5 worm cellular contexts compared by ENCODE assay signal in the genomic region with DNA sequence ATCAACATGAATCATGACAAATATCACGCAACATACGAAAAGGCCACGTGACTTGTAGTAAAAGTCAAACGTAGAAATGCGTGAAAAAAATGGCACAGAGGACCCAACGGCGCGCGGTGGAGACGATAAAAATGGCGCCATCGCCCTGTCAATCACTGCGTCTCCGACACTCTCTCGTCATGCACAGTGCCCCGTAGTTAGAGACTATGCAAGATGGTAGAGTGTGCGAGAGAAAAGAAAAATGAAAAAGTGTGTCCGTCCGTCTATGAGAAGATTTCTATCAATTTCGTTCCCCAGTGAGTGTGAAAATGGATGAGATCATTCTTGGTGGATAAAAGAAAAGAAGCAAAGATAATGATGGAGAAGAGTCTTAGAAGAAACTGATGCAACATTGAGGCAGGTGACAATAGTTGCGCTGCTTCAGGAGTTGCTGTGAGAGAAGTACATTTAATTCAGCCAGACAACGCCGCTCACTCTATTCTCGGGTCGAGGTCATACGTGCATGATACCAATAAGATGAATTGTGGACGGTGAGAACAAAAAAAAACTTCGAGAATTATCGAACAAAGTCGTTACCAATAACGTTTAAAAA.
TF ChIP-seq lines count a peak whose summit lies in the region.

No protein-coding gene starts in this region.

TF ChIP-seq in whole organism, L1 larva, 84 proteins besides CTCF, POLR2A, EP300 and RAD21 (continued from another document and continues in another):
- TF ChIP-seq C04F5.9 (tag; optimal IDR thresholded peaks at IDR 0.05; lab: Kevin White, UChicago), result no peak
- no peak for TF ChIP-seq sptf-1 (tag; optimal IDR thresholded peaks at IDR 0.05; lab: Kevin White, UChicago)
- peak; percentile 61 for TF ChIP-seq elt-2 (tag; optimal IDR thresholded peaks at IDR 0.05; lab: Kevin White, UChicago)
- peak; percentile 22 for TF ChIP-seq lin-39 (tag; optimal IDR thresholded peaks at IDR 0.05; lab: Kevin White, UChicago)
- no peak for TF ChIP-seq lin-15B (tag; optimal IDR thresholded peaks at IDR 0.05; lab: Kevin White, UChicago)
- no peak for TF ChIP-seq mab-9 (GFP tag; IDR thresholded peaks at IDR 0.05; lab: Robert Waterston, UW)
- no peak for TF ChIP-seq hpl-2 (GFP tag; optimal IDR thresholded peaks at IDR 0.05; lab: Kevin White, UChicago)
- TF ChIP-seq lin-35 (GFP tag; optimal IDR thresholded peaks at IDR 0.05; lab: Kevin White, UChicago), result peak; percentile 25 to 73
- no peak for TF ChIP-seq nhr-84 (tag; optimal IDR thresholded peaks at IDR 0.05; lab: Kevin White, UChicago)
- peak; percentile 81 for TF ChIP-seq mep-1 (tag; optimal IDR thresholded peaks at IDR 0.05; lab: Kevin White, UChicago)
- TF ChIP-seq nhr-19 (GFP tag; conservative IDR thresholded peaks at IDR 0.05; lab: Robert Waterston, UW), result peak; percentile 67
- peak; percentile 57 for TF ChIP-seq skn-1 (tag; optimal IDR thresholded peaks at IDR 0.05; lab: Kevin White, UChicago)
- no peak for TF ChIP-seq fos-1 (tag; optimal IDR thresholded peaks at IDR 0.05; lab: Kevin White, UChicago)
- no peak for TF ChIP-seq aly-2 (tag; optimal IDR thresholded peaks at IDR 0.05; lab: Kevin White, UChicago)
- TF ChIP-seq nhr-77 (tag; optimal IDR thresholded peaks at IDR 0.05; lab: Kevin White, UChicago), result peak; percentile 11
- TF ChIP-seq C16A3.4 (tag; optimal IDR thresholded peaks at IDR 0.05; lab: Kevin White, UChicago), result peak; percentile 10
- TF ChIP-seq snpc-4 (tag; optimal IDR thresholded peaks at IDR 0.05; lab: Kevin White, UChicago), result peak; percentile 25
- TF ChIP-seq Y116A8C.19 (tag; optimal IDR thresholded peaks at IDR 0.05; lab: Kevin White, UChicago; ENCODE audit: borderline replicate concordance), result no peak
- no peak for TF ChIP-seq nhr-76 (tag; optimal IDR thresholded peaks at IDR 0.05; lab: Kevin White, UChicago)
- no peak for TF ChIP-seq pax-3 (tag; optimal IDR thresholded peaks at IDR 0.05; lab: Kevin White, UChicago)
- TF ChIP-seq ceh-90 (tag; optimal IDR thresholded peaks at IDR 0.05; lab: Kevin White, UChicago), result no peak
- no peak for TF ChIP-seq ceh-8 (GFP tag; optimal IDR thresholded peaks at IDR 0.05; lab: Kevin White, UChicago)
- peak; percentile 69 for TF ChIP-seq rnt-1 (tag; optimal IDR thresholded peaks at IDR 0.05; lab: Kevin White, UChicago)
- no peak for TF ChIP-seq sup-37 (GFP tag; optimal IDR thresholded peaks at IDR 0.05; lab: Kevin White, UChicago)
- TF ChIP-seq nhr-28 (tag; optimal IDR thresholded peaks at IDR 0.05; lab: Kevin White, UChicago), result no peak
- no peak for TF ChIP-seq unc-86 (tag; optimal IDR thresholded peaks at IDR 0.05; lab: Kevin White, UChicago)

TF ChIP-seq in whole organism, L2 larva, 48 proteins besides CTCF, POLR2A, EP300 and RAD21 (continued from another document and continues in another):
- TF ChIP-seq crh-2 (tag; optimal IDR thresholded peaks at IDR 0.05; lab: Kevin White, UChicago) (peak; percentile 55), elt-3 (tag; optimal IDR thresholded peaks at IDR 0.05; lab: Kevin White, UChicago) (no peak), aly-2 (tag; optimal IDR thresholded peaks at IDR 0.05; lab: Kevin White, UChicago) (no peak), unc-39 (tag; optimal IDR thresholded peaks at IDR 0.05; lab: Kevin White, UChicago) (no peak), nhr-11 (tag; optimal IDR thresholded peaks at IDR 0.05; lab: Kevin White, UChicago) (no peak), fos-1 (tag; optimal IDR thresholded peaks at IDR 0.05; lab: Kevin White, UChicago) (peak; percentile 80), egl-27 (tag; optimal IDR thresholded peaks at IDR 0.05; lab: Kevin White, UChicago) (peak; percentile 35), nhr-21 (tag; optimal IDR thresholded peaks at IDR 0.05; lab: Kevin White, UChicago) (peak; percentile 73), unc-55 (GFP tag; optimal IDR thresholded peaks at IDR 0.05; lab: Kevin White, UChicago) (peak; percentile 33), skn-1 (tag; optimal IDR thresholded peaks at IDR 0.05; lab: Kevin White, UChicago) (no peak), nhr-129 (tag; optimal IDR thresholded peaks at IDR 0.05; lab: Kevin White, UChicago) (peak; percentile 95), lin-11 (tag; optimal IDR thresholded peaks at IDR 0.05; lab: Kevin White, UChicago) (no peak), nhr-237 (tag; optimal IDR thresholded peaks at IDR 0.05; lab: Kevin White, UChicago) (no peak), dmd-4 (tag; optimal IDR thresholded peaks at IDR 0.05; lab: Kevin White, UChicago) (no peak), F13H6.1 (tag; optimal IDR thresholded peaks at IDR 0.05; lab: Kevin White, UChicago) (peak; percentile 78), R02D3.7 (tag; optimal IDR thresholded peaks at IDR 0.05; lab: Kevin White, UChicago) (no peak), unc-62 (GFP tag; optimal IDR thresholded peaks at IDR 0.05; lab: Kevin White, UChicago) (no peak), nhr-23 (tag; optimal IDR thresholded peaks at IDR 0.05; lab: Kevin White, UChicago) (no peak), C34F6.9 (tag; optimal IDR thresholded peaks at IDR 0.05; lab: Kevin White, UChicago) (peak; percentile 63), sem-4 (tag; optimal IDR thresholded peaks at IDR 0.05; lab: Kevin White, UChicago) (peak; percentile 72), ceh-16 (tag; optimal IDR thresholded peaks at IDR 0.05; lab: Kevin White, UChicago) (no peak), ztf-4 (tag; optimal IDR thresholded peaks at IDR 0.05; lab: Kevin White, UChicago) (peak; percentile 73), nhr-25 (tag; optimal IDR thresholded peaks at IDR 0.05; lab: Kevin White, UChicago) (peak; percentile 80), ztf-11 (tag; optimal IDR thresholded peaks at IDR 0.05; lab: Kevin White, UChicago) (no peak), sma-3 (GFP tag; optimal IDR thresholded peaks at IDR 0.05; lab: Kevin White, UChicago) (peak; percentile 81), ztf-1 (GFP tag; conservative IDR thresholded peaks at IDR 0.05; lab: Robert Waterston, UW) (no peak), peb-1 (tag; optimal IDR thresholded peaks at IDR 0.05; lab: Kevin White, UChicago) (no peak)

TF ChIP-seq in whole organism, L3 larva, 47 proteins besides CTCF, POLR2A, EP300 and RAD21 (continued from another document and continues in another):
- peak; percentile 68 for TF ChIP-seq elt-2 (tag; optimal IDR thresholded peaks at IDR 0.05; lab: Kevin White, UChicago)
- TF ChIP-seq ceh-9 (tag; optimal IDR thresholded peaks at IDR 0.05; lab: Kevin White, UChicago), result no peak
- peak; percentile 52 for TF ChIP-seq ama-1 (optimal IDR thresholded peaks at IDR 0.05; lab: Kevin White, UChicago)
- TF ChIP-seq nhr-67 (tag; optimal IDR thresholded peaks at IDR 0.05; lab: Kevin White, UChicago), result no peak
- TF ChIP-seq aly-2 (tag; optimal IDR thresholded peaks at IDR 0.05; lab: Kevin White, UChicago), result no peak
- peak; percentile 12 for TF ChIP-seq snpc-4 (tag; optimal IDR thresholded peaks at IDR 0.05; lab: Kevin White, UChicago)
- TF ChIP-seq nhr-237 (tag; optimal IDR thresholded peaks at IDR 0.05; lab: Kevin White, UChicago), result no peak
- no peak for TF ChIP-seq eor-1 (tag; optimal IDR thresholded peaks at IDR 0.05; lab: Kevin White, UChicago)
- no peak for TF ChIP-seq egl-27 (tag; optimal IDR thresholded peaks at IDR 0.05; lab: Kevin White, UChicago)
- TF ChIP-seq nhr-23 (tag; optimal IDR thresholded peaks at IDR 0.05; lab: Kevin White, UChicago), result peak; percentile 31
- peak; percentile 17 for TF ChIP-seq R02D3.7 (tag; optimal IDR thresholded peaks at IDR 0.05; lab: Kevin White, UChicago)
- TF ChIP-seq nhr-25 (tag; optimal IDR thresholded peaks at IDR 0.05; lab: Kevin White, UChicago), result peak; percentile 79
- TF ChIP-seq egl-5 (tag; optimal IDR thresholded peaks at IDR 0.05; lab: Kevin White, UChicago), result no peak
- TF ChIP-seq elt-3 (tag; optimal IDR thresholded peaks at IDR 0.05; lab: Kevin White, UChicago), result peak in 1 of 3 experiments; percentile 47
- no peak for TF ChIP-seq ceh-82 (tag; optimal IDR thresholded peaks at IDR 0.05; lab: Kevin White, UChicago)
- no peak for TF ChIP-seq ZK546.5 (tag; optimal IDR thresholded peaks at IDR 0.05; lab: Kevin White, UChicago)
- no peak for TF ChIP-seq lsy-12 (tag; optimal IDR thresholded peaks at IDR 0.05; lab: Kevin White, UChicago)
- TF ChIP-seq nhr-11 (tag; optimal IDR thresholded peaks at IDR 0.05; lab: Kevin White, UChicago), result peak; percentile 47
- no peak for TF ChIP-seq fkh-10 (GFP tag; optimal IDR thresholded peaks at IDR 0.05; lab: Kevin White, UChicago)
- TF ChIP-seq nfya-1 (tag; optimal IDR thresholded peaks at IDR 0.05; lab: Kevin White, UChicago; ENCODE audit: insufficient read depth), result peak; percentile 23
- TF ChIP-seq fos-1 (tag; optimal IDR thresholded peaks at IDR 0.05; lab: Kevin White, UChicago), result peak; percentile 34
- no peak for TF ChIP-seq mml-1 (tag; optimal IDR thresholded peaks at IDR 0.05; lab: Kevin White, UChicago)
- no peak for TF ChIP-seq zag-1 (tag; optimal IDR thresholded peaks at IDR 0.05; lab: Kevin White, UChicago)
- no peak for TF ChIP-seq daf-12 (tag; optimal IDR thresholded peaks at IDR 0.05; lab: Kevin White, UChicago)
- TF ChIP-seq lin-39 (tag; optimal IDR thresholded peaks at IDR 0.05; lab: Kevin White, UChicago), result no peak
- no peak for TF ChIP-seq jun-1 (tag; optimal IDR thresholded peaks at IDR 0.05; lab: Kevin White, UChicago)
- no peak for TF ChIP-seq nhr-12 (tag; optimal IDR thresholded peaks at IDR 0.05; lab: Kevin White, UChicago)
- no peak for TF ChIP-seq ztf-11 (tag; optimal IDR thresholded peaks at IDR 0.05; lab: Kevin White, UChicago)

TF ChIP-seq in whole organism, L4 larva, 104 proteins besides CTCF, POLR2A, EP300 and RAD21 (continued from another document and continues in another):
- TF ChIP-seq nhr-10 (tag; optimal IDR thresholded peaks at IDR 0.05; lab: Kevin White, UChicago), result peak; percentile 79
- TF ChIP-seq dpl-1 (GFP tag; optimal IDR thresholded peaks at IDR 0.05; lab: Kevin White, UChicago), result peak; percentile 17
- TF ChIP-seq nhr-48 (tag; optimal IDR thresholded peaks at IDR 0.05; lab: Kevin White, UChicago), result peak; percentile 69
- TF ChIP-seq lin-29 (GFP tag; IDR thresholded peaks at IDR 0.05; lab: Robert Waterston, UW), result no peak; the same call in 1 of the 2 replicates
- TF ChIP-seq ceh-20 (GFP tag; IDR thresholded peaks at IDR 0.05; lab: Robert Waterston, UW), result peak; percentile 14; the same call in 1 of the 2 replicates
- TF ChIP-seq zfp-3 (GFP tag; conservative IDR thresholded peaks at IDR 0.05; lab: Robert Waterston, UW), result peak; percentile 31
- peak; percentile 5 for TF ChIP-seq pqm-1 (tag; optimal IDR thresholded peaks at IDR 0.05; lab: Kevin White, UChicago)
- TF ChIP-seq madf-9 (GFP tag; conservative IDR thresholded peaks at IDR 0.05; lab: Robert Waterston, UW), result 0 out of 2 replicates have a peak, but pooled peaks have one; percentile 12
- peak; percentile 3; the same call in 1 of the 2 replicates for TF ChIP-seq egl-43 (GFP tag; IDR thresholded peaks at IDR 0.05; lab: Robert Waterston, UW)
- TF ChIP-seq nhr-102 (tag; optimal IDR thresholded peaks at IDR 0.05; lab: Kevin White, UChicago), result peak; percentile 40
- no peak for TF ChIP-seq madf-5 (GFP tag; IDR thresholded peaks at IDR 0.05; lab: Robert Waterston, UW)
- TF ChIP-seq F44E2.7 (GFP tag; IDR thresholded peaks at IDR 0.05; lab: Robert Waterston, UW), result no peak
- peak; percentile 15 for TF ChIP-seq nhr-111 (GFP tag; optimal IDR thresholded peaks at IDR 0.05; lab: Kevin White, UChicago)
- no peak for TF ChIP-seq rbr-2 (tag; optimal IDR thresholded peaks at IDR 0.05; lab: Kevin White, UChicago)
- peak; percentile 72 for TF ChIP-seq mep-1 (tag; optimal IDR thresholded peaks at IDR 0.05; lab: Kevin White, UChicago)
- TF ChIP-seq nhr-77 (tag; optimal IDR thresholded peaks at IDR 0.05; lab: Kevin White, UChicago), result peak; percentile 49
- peak; percentile 86 for TF ChIP-seq hlh-30 (tag; optimal IDR thresholded peaks at IDR 0.05; lab: Kevin White, UChicago; ENCODE audit: insufficient read depth)
- peak; percentile 9 for TF ChIP-seq ztf-7 (tag; optimal IDR thresholded peaks at IDR 0.05; lab: Kevin White, UChicago)
- TF ChIP-seq daf-12 (tag; optimal IDR thresholded peaks at IDR 0.05; lab: Kevin White, UChicago), result no peak
- TF ChIP-seq mdt-29 (GFP tag; IDR thresholded peaks at IDR 0.05; lab: Robert Waterston, UW), result peak; percentile 85
- TF ChIP-seq spr-1 (tag; optimal IDR thresholded peaks at IDR 0.05; lab: Kevin White, UChicago), result peak; percentile 35
- peak; percentile 70 for TF ChIP-seq saeg-2 (GFP tag; IDR thresholded peaks at IDR 0.05; lab: Robert Waterston, UW)
- no peak for TF ChIP-seq R02D3.7 (tag; optimal IDR thresholded peaks at IDR 0.05; lab: Kevin White, UChicago)
- TF ChIP-seq mes-2 (tag; optimal IDR thresholded peaks at IDR 0.05; lab: Kevin White, UChicago; ENCODE audit: poor library complexity, severe bottlenecking), result peak; percentile 48
- TF ChIP-seq duxl-1 (tag; optimal IDR thresholded peaks at IDR 0.05; lab: Kevin White, UChicago; ENCODE audit: poor library complexity), result peak; percentile 57
- TF ChIP-seq aha-1 (tag; lab: Kevin White, UChicago), result peak; percentile 94
- peak; percentile 56 for TF ChIP-seq tra-1 (GFP tag; IDR thresholded peaks at IDR 0.05; lab: Robert Waterston, UW)

TF ChIP-seq in whole organism, young adult, 124 proteins besides CTCF, POLR2A, EP300 and RAD21 (continued from another document and continues in another):
- peak; percentile 51 for TF ChIP-seq pha-4 (tag; optimal IDR thresholded peaks at IDR 0.05; lab: Kevin White, UChicago)
- peak; percentile 7; the same call in 1 of the 2 replicates for TF ChIP-seq F33H1.4 (GFP tag; IDR thresholded peaks at IDR 0.05; lab: Robert Waterston, UW)
- TF ChIP-seq hmg-1.2 (GFP tag; IDR thresholded peaks at IDR 0.05; lab: Robert Waterston, UW), result peak; percentile 52; the same call in 1 of the 2 replicates
- no peak for TF ChIP-seq fkh-3 (tag; optimal IDR thresholded peaks at IDR 0.05; lab: Kevin White, UChicago)
- TF ChIP-seq let-526 (GFP tag; IDR thresholded peaks at IDR 0.05; lab: Robert Waterston, UW), result 0 out of 2 replicates have a peak, but pooled peaks have one; percentile 19
- TF ChIP-seq B0019.2 (GFP tag; conservative IDR thresholded peaks at IDR 0.05; lab: Robert Waterston, UW), result no peak
- no peak for TF ChIP-seq egl-44 (GFP tag; IDR thresholded peaks at IDR 0.05; lab: Robert Waterston, UW)
- peak; percentile 55 for TF ChIP-seq tbp1 (GFP tag; optimal IDR thresholded peaks at IDR 0.05; lab: Kevin White, UChicago)
- no peak for TF ChIP-seq F23B12.7 (tag; optimal IDR thresholded peaks at IDR 0.05; lab: Kevin White, UChicago; ENCODE audit: insufficient read depth)
- TF ChIP-seq gei-17 (GFP tag; optimal IDR thresholded peaks at IDR 0.05; lab: Kevin White, UChicago), result peak; percentile 15
- TF ChIP-seq lin-54 (GFP tag; optimal IDR thresholded peaks at IDR 0.05; lab: Kevin White, UChicago), result peak; percentile 7
- no peak for TF ChIP-seq snpc-4 (GFP tag; optimal IDR thresholded peaks at IDR 0.05; lab: Kevin White, UChicago)
- TF ChIP-seq snpc-4 (tag; optimal IDR thresholded peaks at IDR 0.05; lab: Kevin White, UChicago), result peak in 2 of 4 experiments; percentile 36 to 68
- TF ChIP-seq mcd-1 (GFP tag; IDR thresholded peaks at IDR 0.05; lab: Robert Waterston, UW), result peak; percentile 53
- TF ChIP-seq nfya-2 (GFP tag; IDR thresholded peaks at IDR 0.05; lab: Robert Waterston, UW), result no peak
- TF ChIP-seq nfyb-1 (GFP tag; IDR thresholded peaks at IDR 0.05; lab: Robert Waterston, UW), result peak; percentile 67; the same call in 1 of the 2 replicates
- TF ChIP-seq B0035.1 (tag; optimal IDR thresholded peaks at IDR 0.05; lab: Kevin White, UChicago), result peak; percentile 9
- peak; percentile 35; the same call in 1 of the 2 replicates for TF ChIP-seq ekl-4 (GFP tag; IDR thresholded peaks at IDR 0.05; lab: Robert Waterston, UW)
- no peak for TF ChIP-seq zim-3 (tag; optimal IDR thresholded peaks at IDR 0.05; lab: Kevin White, UChicago)
- TF ChIP-seq attf-6 (GFP tag; IDR thresholded peaks at IDR 0.05; lab: Robert Waterston, UW), result no peak
- TF ChIP-seq pbrm-1 (GFP tag; IDR thresholded peaks at IDR 0.05; lab: Robert Waterston, UW), result peak; percentile 8; the same call in 1 of the 2 replicates
- TF ChIP-seq cebp-2 (GFP tag; IDR thresholded peaks at IDR 0.05; lab: Robert Waterston, UW), result no peak
- TF ChIP-seq attf-5 (GFP tag; optimal IDR thresholded peaks at IDR 0.05; lab: Kevin White, UChicago), result peak; percentile 36
- no peak; the same call in 1 of the 2 replicates for TF ChIP-seq C06A6.2 (GFP tag; conservative IDR thresholded peaks at IDR 0.05; lab: Robert Waterston, UW)
- TF ChIP-seq tlf-1 (GFP tag; optimal IDR thresholded peaks at IDR 0.05; lab: Kevin White, UChicago), result peak; percentile 59
- no peak for TF ChIP-seq F49E8.2 (tag; optimal IDR thresholded peaks at IDR 0.05; lab: Kevin White, UChicago; ENCODE audit: insufficient read depth)
- peak; percentile 66 for TF ChIP-seq zfh-2 (GFP tag; conservative IDR thresholded peaks at IDR 0.05; lab: Robert Waterston, UW)
- peak; percentile 31 for TF ChIP-seq somi-1 (GFP tag; optimal IDR thresholded peaks at IDR 0.05; lab: Kevin White, UChicago)
- TF ChIP-seq aptf-2 (GFP tag; conservative IDR thresholded peaks at IDR 0.05; lab: Robert Waterston, UW), result 0 out of 2 replicates have a peak, but pooled peaks have one; percentile 38
- TF ChIP-seq die-1 (tag; optimal IDR thresholded peaks at IDR 0.05; lab: Kevin White, UChicago), result no peak
